Worm (Caenorhabditis elegans): Measurements from ENCODE around the gene irld-23.

The irld-23 gene

ce11 chrX:17066937-17067336, 13.5 kb downstream of the irld-23 start (continued):
- no peak for TF ChIP-seq lin-38 (GFP tag; IDR thresholded peaks at IDR 0.05)
- TF ChIP-seq mep-1 (tag; optimal IDR thresholded peaks at IDR 0.05), result no peak
- no peak for TF ChIP-seq F26F4.8 (GFP tag; conservative IDR thresholded peaks at IDR 0.05)
- no peak for TF ChIP-seq nhr-6 (tag; optimal IDR thresholded peaks at IDR 0.05)
- no peak for TF ChIP-seq mes-2 (tag; optimal IDR thresholded peaks at IDR 0.05; ENCODE audit: poor library complexity, severe bottlenecking)
- TF ChIP-seq madf-5 (GFP tag; IDR thresholded peaks at IDR 0.05), result no peak
- TF ChIP-seq daf-8 (GFP tag; IDR thresholded peaks at IDR 0.05), result no peak
- no peak for TF ChIP-seq nhr-77 (tag; optimal IDR thresholded peaks at IDR 0.05)
- 0 out of 2 replicates have a peak, but pooled peaks have one; percentile 37 for TF ChIP-seq php-3 (GFP tag; IDR thresholded peaks at IDR 0.05)
- TF ChIP-seq hlh-30 (tag; optimal IDR thresholded peaks at IDR 0.05; ENCODE audit: insufficient read depth), result peak; percentile 65
- TF ChIP-seq skn-1 (tag; optimal IDR thresholded peaks at IDR 0.05), result no peak
- TF ChIP-seq pqm-1 (tag; optimal IDR thresholded peaks at IDR 0.05), result peak; percentile 68
- no peak for TF ChIP-seq vab-7 (GFP tag; IDR thresholded peaks at IDR 0.05)
- TF ChIP-seq hlh-11 (tag; optimal IDR thresholded peaks at IDR 0.05), result peak; percentile 34
- TF ChIP-seq zip-2 (tag; optimal IDR thresholded peaks at IDR 0.05), result no peak
- no peak for TF ChIP-seq egl-43 (GFP tag; IDR thresholded peaks at IDR 0.05)
- TF ChIP-seq F44E2.7 (GFP tag; IDR thresholded peaks at IDR 0.05), result no peak
- peak; percentile 51 for TF ChIP-seq nhr-28 (tag; optimal IDR thresholded peaks at IDR 0.05)
- TF ChIP-seq hmg-1.1 (GFP tag; IDR thresholded peaks at IDR 0.05), result no peak
- TF ChIP-seq ZK337.2 (GFP tag; IDR thresholded peaks at IDR 0.05), result no peak
- TF ChIP-seq gei-8 (GFP tag; optimal IDR thresholded peaks at IDR 0.05), result no peak
- no peak for TF ChIP-seq ctbp-1 (GFP tag; IDR thresholded peaks at IDR 0.05)
- no peak for TF ChIP-seq zfp-2 (tag; optimal IDR thresholded peaks at IDR 0.05)
- TF ChIP-seq zip-11 (GFP tag; IDR thresholded peaks at IDR 0.05), result no peak
- TF ChIP-seq nhr-10 (tag; optimal IDR thresholded peaks at IDR 0.05), result no peak
- TF ChIP-seq attf-4 (tag; optimal IDR thresholded peaks at IDR 0.05), result no peak
- TF ChIP-seq F49E8.2 (tag; optimal IDR thresholded peaks at IDR 0.05; ENCODE audit: borderline replicate concordance), result no peak
- peak in 1 of 2 experiments; percentile 71 for TF ChIP-seq unc-62 (GFP tag; optimal IDR thresholded peaks at IDR 0.05 in 1 of 2)
- TF ChIP-seq unc-62 (tag; optimal IDR thresholded peaks at IDR 0.05), result no peak
- no peak for TF ChIP-seq mxl-3 (GFP tag; optimal IDR thresholded peaks at IDR 0.05)
- TF ChIP-seq pha-4 (GFP tag; IDR thresholded peaks at IDR 0.05), result no peak
- TF ChIP-seq pha-4 (tag; optimal IDR thresholded peaks at IDR 0.05), result no peak
- no peak for TF ChIP-seq lin-13 (GFP tag; optimal IDR thresholded peaks at IDR 0.05)
- no peak for TF ChIP-seq lin-29 (GFP tag; IDR thresholded peaks at IDR 0.05)

- TF ChIP-seq nhr-77 (tag; optimal IDR thresholded peaks at IDR 0.05) (peak; percentile 13), gei-8 (GFP tag; optimal IDR thresholded peaks at IDR 0.05) (no peak), tag-97 (GFP tag; IDR thresholded peaks at IDR 0.05) (no peak), F49E8.2 (tag; optimal IDR thresholded peaks at IDR 0.05; ENCODE audit: borderline replicate concordance) (no peak), ceh-44 (GFP tag; IDR thresholded peaks at IDR 0.05) (no peak), hlh-11 (tag; optimal IDR thresholded peaks at IDR 0.05) (peak; percentile 53), hmg-1.1 (GFP tag; IDR thresholded peaks at IDR 0.05) (no peak), hlh-30 (tag; optimal IDR thresholded peaks at IDR 0.05; ENCODE audit: insufficient read depth) (peak; percentile 41), mes-2 (tag; optimal IDR thresholded peaks at IDR 0.05; ENCODE audit: poor library complexity, severe bottlenecking) (no peak), mdt-29 (GFP tag; IDR thresholded peaks at IDR 0.05) (no peak), mxl-3 (GFP tag; optimal IDR thresholded peaks at IDR 0.05) (no peak), zip-11 (GFP tag; IDR thresholded peaks at IDR 0.05) (no peak), F10B5.3 (tag; optimal IDR thresholded peaks at IDR 0.05) (no peak), Y48G9A.11 (GFP tag; IDR thresholded peaks at IDR 0.05) (no peak), cey-2 (tag; optimal IDR thresholded peaks at IDR 0.05; ENCODE audit: borderline replicate concordance, insufficient read depth) (no peak), aha-1 (tag) (peak; percentile 61), lin-1 (GFP tag; IDR thresholded peaks at IDR 0.05) (no peak), nhr-6 (tag; optimal IDR thresholded peaks at IDR 0.05) (no peak), ceh-82 (tag; optimal IDR thresholded peaks at IDR 0.05) (no peak), mdl-1 (tag; optimal IDR thresholded peaks at IDR 0.05) (peak in 1 of 2 experiments; percentile 1), vab-7 (GFP tag; IDR thresholded peaks at IDR 0.05) (no peak), nhr-111 (GFP tag; optimal IDR thresholded peaks at IDR 0.05) (no peak), sdz-12 (GFP tag; optimal IDR thresholded peaks at IDR 0.05) (no peak), ZK546.5 (tag; optimal IDR thresholded peaks at IDR 0.05) (no peak), nhr-28 (tag; optimal IDR thresholded peaks at IDR 0.05) (peak; percentile 18), T26A8.4 (GFP tag; IDR thresholded peaks at IDR 0.05) (no peak), snpc-4 (tag; optimal IDR thresholded peaks at IDR 0.05) (no peak), Y75B8A.6 (GFP tag; IDR thresholded peaks at IDR 0.05) (no peak), zfp-2 (tag; optimal IDR thresholded peaks at IDR 0.05) (no peak), egl-27 (tag; optimal IDR thresholded peaks at IDR 0.05) (no peak)
Observed at ce11 chrX:17064820-17065219, 15.7 kb downstream of the irld-23 start.
